Worm (Caenorhabditis elegans) whole organism, L2 larva: Measurements from ENCODE around the gene C01G10.1.

Experiments used
- C34F6.9 ChIP-seq: fragments of 150-350 bp; optimal IDR thresholded peaks from 2 replicates; lab custom pipeline; 2014; ENCODE audit warnings: missing biosample characterization, missing genetic modification characterization
- F13H6.1 ChIP-seq: sonication (generic microtip); optimal IDR thresholded peaks from 2 replicates; lab custom pipeline; 2016; ENCODE audit warnings: missing genetic modification characterization, missing compliant biosample characterization
- R02D3.7 ChIP-seq: fragments of 150-350 bp; optimal IDR thresholded peaks from 2 replicates; lab custom pipeline; 2014; ENCODE audit warnings: missing biosample characterization, missing genetic modification characterization
- Y55F3AM.14 ChIP-seq: fragments of 200-800 bp; sonication (Bioruptor generic); optimal IDR thresholded peaks from 2 replicates; lab custom pipeline; 2018; ENCODE audit warnings: mild to moderate bottlenecking, missing genetic modification characterization, missing compliant biosample characterization
- ZK546.5 ChIP-seq: sonication (generic microtip); optimal IDR thresholded peaks from 2 replicates; lab custom pipeline; 2017; ENCODE audit warnings: missing biosample characterization, missing genetic modification characterization
- ama-1 ChIP-seq: fragments of 150-350 bp; optimal IDR thresholded peaks from 2 replicates; lab custom pipeline; 2018; ENCODE audit warnings: inconsistent platforms
- blmp-1 ChIP-seq: sonication (generic microtip); optimal IDR thresholded peaks from 2 replicates; lab custom pipeline; 2017; ENCODE audit warnings: missing genetic modification characterization, mild to moderate bottlenecking, missing compliant biosample characterization, antibody characterized with exemption, moderate library complexity; ENCODE audit not compliant: insufficient read depth
- ceh-16 ChIP-seq: fragments of 150-350 bp; optimal IDR thresholded peaks from 2 replicates; lab custom pipeline; 2014; ENCODE audit warnings: missing biosample characterization, missing genetic modification characterization
- crh-2 ChIP-seq: sonication (generic microtip); optimal IDR thresholded peaks from 2 replicates; lab custom pipeline; 2017; ENCODE audit warnings: missing biosample characterization, missing genetic modification characterization
- egl-27 ChIP-seq: sonication (generic microtip); optimal IDR thresholded peaks from 3 replicates; lab custom pipeline; 2017; ENCODE audit warnings: missing biosample characterization, missing genetic modification reagents, missing genetic modification characterization
- elt-3 ChIP-seq: sonication (generic microtip); optimal IDR thresholded peaks from 2 replicates; lab custom pipeline; 2017; ENCODE audit warnings: missing biosample characterization, missing genetic modification characterization
- fos-1 ChIP-seq: fragments of 150-350 bp; optimal IDR thresholded peaks from 2 replicates; lab custom pipeline; 2014; ENCODE audit warnings: missing biosample characterization, missing genetic modification characterization
- gmeb-1 ChIP-seq: fragments of 150-350 bp; optimal IDR thresholded peaks from 2 replicates; lab custom pipeline; 2014; ENCODE audit warnings: missing biosample characterization, missing genetic modification characterization
- lin-13 ChIP-seq: fragments of 150-350 bp; optimal IDR thresholded peaks from 2 replicates; lab custom pipeline; 2014; ENCODE audit warnings: missing biosample characterization, missing genetic modification reagents, missing genetic modification characterization
- lin-39 ChIP-seq: fragments of 150-350 bp; optimal IDR thresholded peaks from 2 replicates; lab custom pipeline; 2014; ENCODE audit warnings: missing biosample characterization, missing genetic modification reagents, missing genetic modification characterization
- lsy-2 ChIP-seq, 2 experiments: fragments of 150-350 bp in 1 of 2; sonication (generic microtip) in 1 of 2; optimal IDR thresholded peaks; 2 replicates each; lab custom pipeline; 2014 to 2017; ENCODE audit warnings: missing biosample characterization in 2 of 2, missing genetic modification characterization in 2 of 2
- mab-5 ChIP-seq: fragments of 150-350 bp; optimal IDR thresholded peaks from 2 replicates; lab custom pipeline; 2014; ENCODE audit warnings: missing biosample characterization, missing genetic modification characterization
- mbf-1 ChIP-seq: sonication (generic microtip); optimal IDR thresholded peaks from 2 replicates; lab custom pipeline; 2017; ENCODE audit warnings: missing biosample characterization, missing genetic modification characterization
- mdl-1 ChIP-seq, 2 experiments: fragments of 150-350 bp in 1 of 2; sonication (generic microtip) in 1 of 2; optimal IDR thresholded peaks; 2 replicates each; lab custom pipeline; 2017; ENCODE audit warnings: missing biosample characterization in 2 of 2, missing genetic modification characterization in 2 of 2
- nhr-12 ChIP-seq: fragments of 150-350 bp; optimal IDR thresholded peaks from 2 replicates; lab custom pipeline; 2014; ENCODE audit warnings: missing biosample characterization, missing genetic modification characterization
- nhr-129 ChIP-seq: fragments of 150-350 bp; optimal IDR thresholded peaks from 2 replicates; lab custom pipeline; 2014; ENCODE audit warnings: missing biosample characterization, missing genetic modification characterization
- nhr-21 ChIP-seq: fragments of 150-350 bp; optimal IDR thresholded peaks from 2 replicates; lab custom pipeline; 2014; ENCODE audit warnings: missing biosample characterization, missing genetic modification characterization
- nhr-23 ChIP-seq: fragments of 150-350 bp; optimal IDR thresholded peaks from 2 replicates; lab custom pipeline; 2014; ENCODE audit warnings: missing biosample characterization, missing genetic modification reagents, missing genetic modification characterization
- nhr-237 ChIP-seq: fragments of 150-350 bp; optimal IDR thresholded peaks from 2 replicates; lab custom pipeline; 2014; ENCODE audit warnings: missing biosample characterization, missing genetic modification characterization
- nhr-25 ChIP-seq: fragments of 150-350 bp; sonication (generic microtip); optimal IDR thresholded peaks from 3 replicates; lab custom pipeline; 2014; ENCODE audit warnings: missing biosample characterization, missing genetic modification characterization
- nhr-6 ChIP-seq: fragments of 150-350 bp; optimal IDR thresholded peaks from 2 replicates; lab custom pipeline; 2014; ENCODE audit warnings: missing biosample characterization, missing genetic modification characterization
- nhr-77 ChIP-seq: fragments of 150-350 bp; optimal IDR thresholded peaks from 2 replicates; lab custom pipeline; 2014; ENCODE audit warnings: missing biosample characterization, missing genetic modification characterization
- peb-1 ChIP-seq: fragments of 150-350 bp; optimal IDR thresholded peaks from 2 replicates; lab custom pipeline; 2014; ENCODE audit warnings: missing biosample characterization, missing genetic modification characterization
- sem-4 ChIP-seq: fragments of 150-350 bp; optimal IDR thresholded peaks from 2 replicates; lab custom pipeline; 2014; ENCODE audit warnings: missing biosample characterization, missing genetic modification reagents, missing genetic modification characterization
- skn-1 ChIP-seq: sonication (generic microtip); optimal IDR thresholded peaks from 2 replicates; lab custom pipeline; 2017; ENCODE audit warnings: missing biosample characterization, missing genetic modification characterization
- sma-3 ChIP-seq: sonication (generic microtip); optimal IDR thresholded peaks from 2 replicates; lab custom pipeline; 2016; ENCODE audit warnings: missing genetic modification reagents, missing genetic modification characterization, missing compliant biosample characterization
- sma-9 ChIP-seq, 2 experiments: fragments of 150-350 bp in 1 of 2; sonication (generic microtip) in 1 of 2; optimal IDR thresholded peaks; 2 replicates each; lab custom pipeline; 2014 to 2016; ENCODE audit warnings: missing genetic modification characterization in 2 of 2, mild to moderate bottlenecking in 1 of 2, missing biosample characterization in 1 of 2, missing compliant biosample characterization in 1 of 2, missing genetic modification reagents in 1 of 2, moderate library complexity in 1 of 2
- snpc-4 ChIP-seq: fragments of 150-350 bp; optimal IDR thresholded peaks from 2 replicates; lab custom pipeline; 2014; ENCODE audit warnings: missing biosample characterization, missing genetic modification characterization
- unc-39 ChIP-seq: fragments of 150-350 bp; optimal IDR thresholded peaks from 2 replicates; lab custom pipeline; 2014; ENCODE audit warnings: missing biosample characterization, missing genetic modification characterization
- unc-55 ChIP-seq: fragments of 150-350 bp; sonication (generic microtip); optimal IDR thresholded peaks from 3 replicates; lab custom pipeline; 2014; ENCODE audit warnings: missing biosample characterization, missing genetic modification reagents, missing genetic modification characterization
- unc-62 ChIP-seq: fragments of 150-350 bp; optimal IDR thresholded peaks from 2 replicates; lab custom pipeline; 2014; ENCODE audit warnings: missing biosample characterization, missing genetic modification reagents, missing genetic modification characterization
- zag-1 ChIP-seq: fragments of 150-350 bp; optimal IDR thresholded peaks from 2 replicates; lab custom pipeline; 2014; ENCODE audit warnings: missing biosample characterization, missing genetic modification characterization
- ztf-4 ChIP-seq: fragments of 150-350 bp; optimal IDR thresholded peaks from 2 replicates; lab custom pipeline; 2014; ENCODE audit warnings: missing biosample characterization, missing genetic modification characterization

Gene C01G10.1

ce11 chrV:15071015-15071810 lies 28.3 kb upstream of the C01G10.1 start, which contains the start of gene unc-76:
Gene unc-76, plus strand, starts transcription at chrV:15071760.
- TF ChIP-seq Y55F3AM.14 (GFP tag; lab: Kevin White, UChicago) (peak; percentile 77), egl-27 (tag; lab: Kevin White, UChicago) (peak; percentile 83), nhr-77 (tag; lab: Kevin White, UChicago) (no peak), sma-9 (GFP tag; optimal IDR thresholded peaks at IDR 0.05; lab: Kevin White, UChicago) (peak; percentile 84), sma-9 (tag; optimal IDR thresholded peaks at IDR 0.05; lab: Kevin White, UChicago) (no peak), nhr-21 (tag; lab: Kevin White, UChicago) (peak; percentile 45), F13H6.1 (tag; lab: Kevin White, UChicago) (peak; percentile 94), elt-3 (tag; lab: Kevin White, UChicago) (no peak), C34F6.9 (tag; lab: Kevin White, UChicago) (peak; percentile 96), R02D3.7 (tag; lab: Kevin White, UChicago) (peak; percentile 13), gmeb-1 (no peak), peb-1 (tag; lab: Kevin White, UChicago) (no peak), nhr-23 (no peak), nhr-25 (tag; lab: Kevin White, UChicago) (peak; percentile 42), ceh-16 (tag; lab: Kevin White, UChicago) (no peak), fos-1 (peak; percentile 68), sem-4 (peak; percentile 25), unc-39 (tag; lab: Kevin White, UChicago) (peak; percentile 28), ztf-4 (peak; percentile 40), lin-39 (tag; lab: Kevin White, UChicago) (peak; percentile 47), unc-62 (peak; percentile 6), nhr-129 (tag; lab: Kevin White, UChicago) (peak; percentile 92), unc-55 (GFP tag; lab: Kevin White, UChicago) (peak; percentile 58), lin-13 (GFP tag; lab: Kevin White, UChicago) (peak; percentile 75), mdl-1 (tag; optimal IDR thresholded peaks at IDR 0.05; lab: Kevin White, UChicago) (peak in 1 of 2 experiments; percentile 73), sma-3 (peak; percentile 33), lsy-2 (tag; optimal IDR thresholded peaks at IDR 0.05; lab: Kevin White, UChicago) (peak; percentile 50 to 87), nhr-237 (no peak), mab-5 (tag; lab: Kevin White, UChicago) (peak; percentile 86), zag-1 (peak; percentile 79), crh-2 (tag; lab: Kevin White, UChicago) (peak; percentile 88)

- no peak for TF ChIP-seq ama-1 (lab: Kevin White, UChicago)
- TF ChIP-seq sma-3 = no peak
- TF ChIP-seq snpc-4 = no peak
- no peak for TF ChIP-seq elt-3 (tag; lab: Kevin White, UChicago)
- TF ChIP-seq lsy-2 (tag; optimal IDR thresholded peaks at IDR 0.05; lab: Kevin White, UChicago) = no peak
- TF ChIP-seq crh-2 (tag; lab: Kevin White, UChicago) = no peak
- TF ChIP-seq, all 48 proteins: peak for 0
Measured at ce11 chrV:15072738-15073137, 26.8 kb upstream of the C01G10.1 start.

ce11 chrV:15074907-15075306 lies 24.6 kb upstream of the C01G10.1 start:
- TF ChIP-seq mab-5 (tag; lab: Kevin White, UChicago) (peak; percentile 11), unc-55 (GFP tag; lab: Kevin White, UChicago) (peak; percentile 82), lsy-2 (tag; optimal IDR thresholded peaks at IDR 0.05; lab: Kevin White, UChicago) (peak in 1 of 2 experiments; percentile 35), crh-2 (tag; lab: Kevin White, UChicago) (peak; percentile 32), C34F6.9 (tag; lab: Kevin White, UChicago) (peak; percentile 62), nhr-129 (tag; lab: Kevin White, UChicago) (peak; percentile 52), mbf-1 (no peak), zag-1 (peak; percentile 45), ztf-4 (no peak), sma-9 (GFP tag; optimal IDR thresholded peaks at IDR 0.05; lab: Kevin White, UChicago) (peak; percentile 39), sma-9 (tag; optimal IDR thresholded peaks at IDR 0.05; lab: Kevin White, UChicago) (no peak)

- TF ChIP-seq nhr-12 (tag; lab: Kevin White, UChicago) = no peak
- TF ChIP-seq lin-13 (GFP tag; lab: Kevin White, UChicago) = no peak
- TF ChIP-seq mdl-1 (tag; optimal IDR thresholded peaks at IDR 0.05; lab: Kevin White, UChicago) = no peak
- TF ChIP-seq unc-55 (GFP tag; lab: Kevin White, UChicago) = no peak
- no peak for TF ChIP-seq nhr-6 (tag; lab: Kevin White, UChicago)
- TF ChIP-seq R02D3.7 (tag; lab: Kevin White, UChicago) = no peak
- no peak for TF ChIP-seq lin-39 (tag; lab: Kevin White, UChicago)
- no peak for TF ChIP-seq ZK546.5 (tag; lab: Kevin White, UChicago)
- TF ChIP-seq C34F6.9 (tag; lab: Kevin White, UChicago) = no peak
- TF ChIP-seq blmp-1 (tag; lab: Kevin White, UChicago) = no peak
- no peak for TF ChIP-seq skn-1 (tag; lab: Kevin White, UChicago)
- no peak for TF ChIP-seq snpc-4
Measured at ce11 chrV:15078560-15078959, 21.0 kb upstream of the C01G10.1 start.
